Fruit fly (Drosophila melanogaster): ENCODE measurements around the gene Mst87F.

The Mst87F gene

dm6 chr3R:13803892-13804710 lies 23.7 kb downstream of the Mst87F start (continued):
- TF ChIP-seq her (GFP tag; optimal IDR thresholded peaks at IDR 0.05) (no peak), CG3838 (GFP tag; optimal IDR thresholded peaks at IDR 0.05) (no peak), disco-r (GFP tag; optimal IDR thresholded peaks at IDR 0.05) (no peak), CG11398 (GFP tag; optimal IDR thresholded peaks at IDR 0.05) (no peak), CG17359 (tag; optimal IDR thresholded peaks at IDR 0.05) (peak; percentile 46), bsh (GFP tag; optimal IDR thresholded peaks at IDR 0.05) (peak in 1 of 2 experiments; percentile 44), Nf-YC (tag; optimal IDR thresholded peaks at IDR 0.05) (peak; percentile 20), Optix (GFP tag; IDR thresholded peaks at IDR 0.05) (no peak), CG10654 (GFP tag; optimal IDR thresholded peaks at IDR 0.05) (no peak), ham (GFP tag; IDR thresholded peaks at IDR 0.05) (no peak), pros (GFP tag; optimal IDR thresholded peaks at IDR 0.05) (peak; percentile 96), CG10209 (GFP tag; optimal IDR thresholded peaks at IDR 0.05) (peak; percentile 40), usp (GFP tag; optimal IDR thresholded peaks at IDR 0.05) (no peak), da (GFP tag; optimal IDR thresholded peaks at IDR 0.05) (no peak), CG3726 (GFP tag; IDR thresholded peaks at IDR 0.05) (no peak), Fer1 (GFP tag; optimal IDR thresholded peaks at IDR 0.05) (peak; percentile 54), ttk (GFP tag; IDR thresholded peaks at IDR 0.05) (no peak), CG18262 (tag; optimal IDR thresholded peaks at IDR 0.05) (peak; percentile 70), zen2 (GFP tag; IDR thresholded peaks at IDR 0.05; ENCODE audit: partially characterized antibody) (no peak), CG12659 (GFP tag; optimal IDR thresholded peaks at IDR 0.05) (peak; percentile 22), odd (GFP tag; optimal IDR thresholded peaks at IDR 0.05) (no peak), Doc3 (GFP tag; IDR thresholded peaks at IDR 0.05; ENCODE audit: partially characterized antibody) (no peak), CG11247 (GFP tag; IDR thresholded peaks at IDR 0.05) (no peak), Hand (GFP tag; optimal IDR thresholded peaks at IDR 0.05) (no peak), Usf (GFP tag; optimal IDR thresholded peaks at IDR 0.05) (no peak), dmrt11E (tag; optimal IDR thresholded peaks at IDR 0.05) (no peak), hkb (optimal IDR thresholded peaks at IDR 0.05) (no peak), hkb (GFP tag; IDR thresholded peaks at IDR 0.05) (0 out of 2 replicates have a peak, but pooled peaks have one; percentile 25), CG7928 (GFP tag; optimal IDR thresholded peaks at IDR 0.05) (no peak), CrebB (tag; optimal IDR thresholded peaks at IDR 0.05) (no peak), PHDP (tag; optimal IDR thresholded peaks at IDR 0.05) (peak; percentile 39), psq (GFP tag; optimal IDR thresholded peaks at IDR 0.05) (no peak), CG10147 (GFP tag; optimal IDR thresholded peaks at IDR 0.05) (peak; percentile 21), CG9215 (GFP tag; IDR thresholded peaks at IDR 0.05) (peak; percentile 25; the same call in 1 of the 2 replicates), CG18764 (GFP tag; optimal IDR thresholded peaks at IDR 0.05) (no peak), H15 (GFP tag; IDR thresholded peaks at IDR 0.05) (0 out of 3 replicates have a peak, but pooled peaks have one; percentile 9), Spps (tag; optimal IDR thresholded peaks at IDR 0.05) (no peak), schlank (tag; optimal IDR thresholded peaks at IDR 0.05) (no peak), E2f2 (GFP tag; IDR thresholded peaks at IDR 0.05) (peak; percentile 13; the same call in 1 of the 2 replicates), Pdp1 (GFP tag; optimal IDR thresholded peaks at IDR 0.05) (no peak), CG9817 (tag; optimal IDR thresholded peaks at IDR 0.05) (no peak), NC2α (GFP tag; optimal IDR thresholded peaks at IDR 0.05) (no peak), Blimp-1 (GFP tag; optimal IDR thresholded peaks at IDR 0.05) (peak; percentile 57), CG7271 (tag; optimal IDR thresholded peaks at IDR 0.05) (no peak), CG15269 (tag; optimal IDR thresholded peaks at IDR 0.05) (peak; percentile 53), ken (GFP tag; IDR thresholded peaks at IDR 0.05) (no peak), jumu (GFP tag; optimal IDR thresholded peaks at IDR 0.05) (no peak), HLH3B (GFP tag; IDR thresholded peaks at IDR 0.05) (no peak), CG7987 (GFP tag; optimal IDR thresholded peaks at IDR 0.05) (no peak)
